Worm (Caenorhabditis elegans) whole organism, L2 larva: ENCODE data around the gene col-71.

Experiments used
- ama-1 ChIP-seq: fragments of 150-350 bp; optimal IDR thresholded peaks from 2 replicates; lab custom pipeline; 2018; ENCODE audit warnings: inconsistent platforms
- gmeb-1 ChIP-seq: fragments of 150-350 bp; optimal IDR thresholded peaks from 2 replicates; lab custom pipeline; 2014; ENCODE audit warnings: missing biosample characterization, missing genetic modification characterization
- mdl-1 ChIP-seq, 2 experiments: fragments of 150-350 bp in 1 of 2; sonication (generic microtip) in 1 of 2; optimal IDR thresholded peaks; 2 replicates each; lab custom pipeline; 2017; ENCODE audit warnings: missing biosample characterization in 2 of 2, missing genetic modification characterization in 2 of 2
- nhr-10 ChIP-seq: sonication (generic microtip); optimal IDR thresholded peaks from 2 replicates; lab custom pipeline; 2017; ENCODE audit warnings: missing biosample characterization, missing genetic modification characterization
- nhr-129 ChIP-seq: fragments of 150-350 bp; optimal IDR thresholded peaks from 2 replicates; lab custom pipeline; 2014; ENCODE audit warnings: missing biosample characterization, missing genetic modification characterization
- nhr-21 ChIP-seq: fragments of 150-350 bp; optimal IDR thresholded peaks from 2 replicates; lab custom pipeline; 2014; ENCODE audit warnings: missing biosample characterization, missing genetic modification characterization
- nhr-23 ChIP-seq: fragments of 150-350 bp; optimal IDR thresholded peaks from 2 replicates; lab custom pipeline; 2014; ENCODE audit warnings: missing biosample characterization, missing genetic modification reagents, missing genetic modification characterization
- nhr-237 ChIP-seq: fragments of 150-350 bp; optimal IDR thresholded peaks from 2 replicates; lab custom pipeline; 2014; ENCODE audit warnings: missing biosample characterization, missing genetic modification characterization
- sem-4 ChIP-seq: fragments of 150-350 bp; optimal IDR thresholded peaks from 2 replicates; lab custom pipeline; 2014; ENCODE audit warnings: missing biosample characterization, missing genetic modification reagents, missing genetic modification characterization
- snpc-4 ChIP-seq: fragments of 150-350 bp; optimal IDR thresholded peaks from 2 replicates; lab custom pipeline; 2014; ENCODE audit warnings: missing biosample characterization, missing genetic modification characterization

- TF ChIP-seq nhr-23 (tag; lab: Kevin White, UChicago) (no peak), mdl-1 (tag; optimal IDR thresholded peaks at IDR 0.05; lab: Kevin White, UChicago) (no peak), nhr-129 (tag; lab: Kevin White, UChicago) (no peak), nhr-10 (tag; lab: Kevin White, UChicago) (no peak), nhr-237 (no peak), snpc-4 (tag; lab: Kevin White, UChicago) (no peak), gmeb-1 (no peak), sem-4 (tag; lab: Kevin White, UChicago) (no peak), nhr-21 (tag; lab: Kevin White, UChicago) (no peak), ama-1 (lab: Kevin White, UChicago) (no peak)
These were observed 29.6 kb downstream of the col-71 start, which contains the start of gene Y49F6B.6 for ce11 chrII:3472817-3473216.
